Fruit fly (Drosophila melanogaster) whole organism, embryonic: ENCODE data around the gene Sec15.

ENCODE experiments used
- Antp ChIP-seq: fragments of 200-800 bp; sonication (Bioruptor generic); optimal IDR thresholded peaks from 3 replicates; lab custom pipeline; 2016; ENCODE audit warnings: missing biosample characterization, missing genetic modification characterization
- Atf6 ChIP-seq: fragments of 200-800 bp; sonication (Bioruptor generic); IDR thresholded peaks from 2 replicates; pipeline ENCODE4 v1.3.6; 2022; ENCODE audit warnings: missing biosample characterization, missing genetic modification characterization
- B-H2 ChIP-seq: fragments of 200-800 bp; sonication (Bioruptor generic); optimal IDR thresholded peaks from 2 replicates; lab custom pipeline; 2018; ENCODE audit warnings: missing biosample characterization, mild to moderate bottlenecking, missing genetic modification characterization
- Bdp1 ChIP-seq: fragments of 200-800 bp; sonication (Bioruptor generic); optimal IDR thresholded peaks from 3 replicates; lab custom pipeline; 2016; ENCODE audit warnings: missing biosample characterization, missing genetic modification characterization
- CG10209 ChIP-seq: fragments of 200-800 bp; sonication (Bioruptor generic); optimal IDR thresholded peaks from 3 replicates; lab custom pipeline; 2017; ENCODE audit warnings: missing biosample characterization, mild to moderate bottlenecking, missing genetic modification characterization, missing genetic modification reagents
- CG1024 ChIP-seq: fragments of 200-800 bp; sonication (Bioruptor generic); IDR thresholded peaks from 2 replicates; pipeline ENCODE4 v1.3.6; 2022; ENCODE audit warnings: missing biosample characterization, missing genetic modification characterization
- CG10321 ChIP-seq: fragments of 200-800 bp; sonication (Bioruptor generic); IDR thresholded peaks from 2 replicates; pipeline ENCODE4 v1.3.6; 2022; ENCODE audit warnings: missing biosample characterization, missing genetic modification characterization
- CG10431 ChIP-seq: fragments of 200-800 bp; sonication (Bioruptor generic); optimal IDR thresholded peaks from 3 replicates; lab custom pipeline; 2018; ENCODE audit warnings: missing biosample characterization, mild to moderate bottlenecking, missing genetic modification characterization
- CG11093 ChIP-seq: fragments of 200-800 bp; sonication (Bioruptor generic); IDR thresholded peaks from 3 replicates; pipeline ENCODE4 v1.3.6; 2022; ENCODE audit warnings: missing biosample characterization, missing genetic modification characterization
- CG15479 ChIP-seq: fragments of 200-800 bp; sonication (Bioruptor generic); optimal IDR thresholded peaks from 3 replicates; lab custom pipeline; 2019; ENCODE audit warnings: missing biosample characterization, mild to moderate bottlenecking, missing genetic modification characterization, moderate library complexity
- CG2678 ChIP-seq: fragments of 200-800 bp; sonication (Bioruptor generic); optimal IDR thresholded peaks from 3 replicates; lab custom pipeline; 2019; ENCODE audit warnings: missing biosample characterization, mild to moderate bottlenecking, missing genetic modification characterization, moderate library complexity
- CG33213 ChIP-seq: fragments of 200-800 bp; sonication (Bioruptor generic); optimal IDR thresholded peaks from 3 replicates; lab custom pipeline; 2016; ENCODE audit warnings: missing biosample characterization, missing genetic modification characterization
- CG34376 ChIP-seq: fragments of 200-800 bp; sonication (Bioruptor generic); optimal IDR thresholded peaks from 2 replicates; lab custom pipeline; 2018; ENCODE audit warnings: missing biosample characterization, mild to moderate bottlenecking, missing genetic modification characterization
- CG4282 ChIP-seq: fragments of 200-800 bp; sonication (Bioruptor generic); optimal IDR thresholded peaks from 2 replicates; lab custom pipeline; 2016; ENCODE audit warnings: missing biosample characterization, missing genetic modification characterization
- CG4328 ChIP-seq: fragments of 200-800 bp; sonication (Bioruptor generic); optimal IDR thresholded peaks from 3 replicates; lab custom pipeline; 2017; ENCODE audit warnings: missing biosample characterization, missing genetic modification reagents, missing genetic modification characterization
- CG9727 ChIP-seq: fragments of 200-800 bp; sonication (Bioruptor generic); optimal IDR thresholded peaks from 3 replicates; lab custom pipeline; 2017; ENCODE audit warnings: missing biosample characterization, mild to moderate bottlenecking, missing genetic modification characterization
- CG9797 ChIP-seq: fragments of 200-800 bp; sonication (Bioruptor generic); optimal IDR thresholded peaks from 3 replicates; lab custom pipeline; 2018; ENCODE audit warnings: missing biosample characterization, mild to moderate bottlenecking, missing genetic modification characterization
- CkIIα-i1 ChIP-seq: fragments of 200-800 bp; sonication (Bioruptor generic); IDR thresholded peaks from 2 replicates; pipeline ENCODE4 v1.3.6; 2022; ENCODE audit warnings: missing biosample characterization, missing genetic modification characterization
- E2f2 ChIP-seq: fragments of 200-800 bp; sonication (Bioruptor generic); IDR thresholded peaks from 2 replicates; pipeline ENCODE4 v1.3.6; 2022; ENCODE audit warnings: missing biosample characterization, missing genetic modification characterization
- Eip74EF ChIP-seq, 2 experiments: fragments of 200-800 bp in 1 of 2; fragments of >200 bp in 1 of 2; sonication (Bioruptor generic) in 1 of 2; optimal IDR thresholded peaks; 2 replicates each; lab custom pipeline; 2017 to 2019; ENCODE audit warnings: missing biosample characterization in 2 of 2, missing genetic modification characterization in 2 of 2, mild to moderate bottlenecking in 1 of 2, moderate library complexity in 1 of 2
- Ets97D ChIP-seq: fragments of 200-800 bp; sonication (Bioruptor generic); optimal IDR thresholded peaks from 3 replicates; lab custom pipeline; 2016; ENCODE audit warnings: missing biosample characterization, missing genetic modification characterization
- HLH4C ChIP-seq: fragments of 200-800 bp; sonication (Bioruptor generic); IDR thresholded peaks from 3 replicates; pipeline ENCODE4 v1.3.6; 2022; ENCODE audit warnings: missing biosample characterization, missing genetic modification characterization; ENCODE audit not compliant: partially characterized antibody
- Hmx ChIP-seq: fragments of 200-800 bp; sonication (Bioruptor generic); optimal IDR thresholded peaks from 2 replicates; lab custom pipeline; 2016; ENCODE audit warnings: missing biosample characterization, missing genetic modification characterization
- Hsf ChIP-seq: fragments of 200-800 bp; sonication (Bioruptor generic); optimal IDR thresholded peaks from 3 replicates; lab custom pipeline; 2016; ENCODE audit warnings: missing biosample characterization, missing genetic modification characterization
- MBD-R2 ChIP-seq: fragments of 200-800 bp; sonication (Bioruptor generic); IDR thresholded peaks from 2 replicates; pipeline ENCODE4 v1.3.6; 2022; ENCODE audit warnings: missing biosample characterization, missing genetic modification characterization
- MTF-1 ChIP-seq: fragments of 200-800 bp; sonication (Bioruptor generic); optimal IDR thresholded peaks from 2 replicates; lab custom pipeline; 2018; ENCODE audit warnings: missing biosample characterization, mild to moderate bottlenecking, missing genetic modification characterization, borderline replicate concordance
- Meics ChIP-seq: fragments of 200-800 bp; sonication (Bioruptor generic); optimal IDR thresholded peaks from 2 replicates; lab custom pipeline; 2017; ENCODE audit warnings: missing biosample characterization, mild to moderate bottlenecking, missing genetic modification characterization
- Oaz ChIP-seq: fragments of 200-800 bp; sonication (Bioruptor generic); IDR thresholded peaks from 2 replicates; pipeline ENCODE4 v1.3.6; 2022; ENCODE audit warnings: missing biosample characterization, missing genetic modification characterization
- Pdp1 ChIP-seq, 2 experiments: fragments of 200-800 bp; sonication (Bioruptor generic); optimal IDR thresholded peaks; 3 replicates each; lab custom pipeline; 2016; ENCODE audit warnings: missing biosample characterization in 2 of 2, missing genetic modification characterization in 2 of 2, mild to moderate bottlenecking in 1 of 2, moderate library complexity in 1 of 2
- Xrp1 ChIP-seq: fragments of 200-800 bp; sonication (Bioruptor generic); IDR thresholded peaks from 2 replicates; pipeline ENCODE4 v1.3.6; 2022; ENCODE audit warnings: missing biosample characterization, missing genetic modification characterization
- ab ChIP-seq: fragments of 200-800 bp; sonication (Bioruptor generic); optimal IDR thresholded peaks from 2 replicates; lab custom pipeline; 2016; ENCODE audit warnings: missing biosample characterization, missing genetic modification characterization
- ap ChIP-seq: fragments of 200-800 bp; sonication (Bioruptor generic); IDR thresholded peaks from 2 replicates; pipeline ENCODE4 v1.3.6; 2022; ENCODE audit warnings: missing biosample characterization, missing genetic modification characterization
- bsh ChIP-seq, 2 experiments: fragments of 200-800 bp; sonication (Bioruptor generic); optimal IDR thresholded peaks; 2 replicates each; lab custom pipeline; 2017 to 2018; ENCODE audit warnings: mild to moderate bottlenecking in 2 of 2, missing biosample characterization in 2 of 2, missing genetic modification characterization in 2 of 2, moderate library complexity in 1 of 2
- cg ChIP-seq: fragments of 200-800 bp; sonication (Bioruptor generic); optimal IDR thresholded peaks from 3 replicates; lab custom pipeline; 2019; ENCODE audit warnings: missing biosample characterization, mild to moderate bottlenecking, missing genetic modification characterization, moderate library complexity
- corto ChIP-seq: fragments of 200-800 bp; sonication (Bioruptor generic); optimal IDR thresholded peaks from 2 replicates; lab custom pipeline; 2016; ENCODE audit warnings: missing biosample characterization, mild to moderate bottlenecking, missing genetic modification characterization, moderate library complexity
- crc ChIP-seq: fragments of 200-800 bp; sonication (Bioruptor generic); optimal IDR thresholded peaks from 2 replicates; lab custom pipeline; 2016; ENCODE audit warnings: missing biosample characterization, missing genetic modification characterization
- crp ChIP-seq, 2 experiments: fragments of 200-800 bp; sonication (Bioruptor generic); optimal IDR thresholded peaks; 2 replicates in 1 of 2; 3 replicates in 1 of 2; lab custom pipeline; 2017; ENCODE audit warnings: missing biosample characterization in 2 of 2, missing genetic modification characterization in 2 of 2, mild to moderate bottlenecking in 1 of 2, moderate library complexity in 1 of 2
- dimm ChIP-seq: fragments of 200-800 bp; sonication (Bioruptor generic); IDR thresholded peaks from 2 replicates; pipeline ENCODE4 v1.3.6; 2022; ENCODE audit warnings: missing biosample characterization, missing genetic modification characterization
- dmrt99B ChIP-seq: fragments of 200-800 bp; sonication (Bioruptor generic); optimal IDR thresholded peaks from 2 replicates; lab custom pipeline; 2018; ENCODE audit warnings: missing biosample characterization, mild to moderate bottlenecking, missing genetic modification characterization, moderate library complexity
- grn ChIP-seq: fragments of 200-800 bp; sonication (Bioruptor generic); optimal IDR thresholded peaks from 3 replicates; lab custom pipeline; 2017; ENCODE audit warnings: missing biosample characterization, missing genetic modification characterization
- insv ChIP-seq, 2 experiments: fragments of 200-800 bp; sonication (Bioruptor generic); optimal IDR thresholded peaks; 3 replicates each; lab custom pipeline; 2016 to 2018; ENCODE audit warnings: missing biosample characterization in 2 of 2, missing genetic modification characterization in 2 of 2
- jumu ChIP-seq: fragments of 200-800 bp; sonication (Bioruptor generic); optimal IDR thresholded peaks from 3 replicates; lab custom pipeline; 2016; ENCODE audit warnings: missing biosample characterization, missing genetic modification characterization
- pho ChIP-seq: fragments of 200-800 bp; sonication (Bioruptor generic); optimal IDR thresholded peaks from 2 replicates; lab custom pipeline; 2016; ENCODE audit warnings: missing biosample characterization, missing genetic modification characterization
- phol ChIP-seq: fragments of 200-800 bp; sonication (Bioruptor generic); optimal IDR thresholded peaks from 3 replicates; lab custom pipeline; 2018; ENCODE audit warnings: missing biosample characterization, mild to moderate bottlenecking, missing genetic modification characterization, moderate library complexity
- psq ChIP-seq: fragments of 200-800 bp; sonication (Bioruptor generic); optimal IDR thresholded peaks from 2 replicates; lab custom pipeline; 2017; ENCODE audit warnings: missing biosample characterization, missing genetic modification characterization
- pum ChIP-seq: fragments of 200-800 bp; sonication (Bioruptor generic); optimal IDR thresholded peaks from 2 replicates; lab custom pipeline; 2016; ENCODE audit warnings: missing biosample characterization, missing genetic modification characterization
- sens-2 ChIP-seq: fragments of 200-800 bp; sonication (Bioruptor generic); IDR thresholded peaks from 2 replicates; pipeline ENCODE4 v1.3.6; 2022; ENCODE audit warnings: missing biosample characterization, missing genetic modification characterization
- shn ChIP-seq: fragments of 200-800 bp; sonication (Bioruptor generic); optimal IDR thresholded peaks from 3 replicates; lab custom pipeline; 2016; ENCODE audit warnings: missing biosample characterization, missing genetic modification characterization
- vfl ChIP-seq: fragments of 200-800 bp; sonication (Bioruptor generic); optimal IDR thresholded peaks from 2 replicates; lab custom pipeline; 2016; ENCODE audit warnings: missing biosample characterization, missing genetic modification characterization
- wdn ChIP-seq: fragments of 200-800 bp; sonication (Bioruptor generic); IDR thresholded peaks from 2 replicates; pipeline ENCODE4 v1.3.6; 2022; ENCODE audit warnings: missing biosample characterization, missing genetic modification characterization

Sec15 gene

dm6 chr3R:21138220-21138754 is 30.5 kb upstream of the Sec15 start, which contains the start of gene meigo (continued):
- TF ChIP-seq CG10431 (GFP tag; lab: Kevin White, UChicago) (no peak), Eip74EF (GFP tag; optimal IDR thresholded peaks at IDR 0.05; lab: Kevin White, UChicago) (no peak), cg (GFP tag; lab: Kevin White, UChicago) (no peak), ap (GFP tag; lab: Robert Waterston, UW) (no peak), insv (GFP tag; optimal IDR thresholded peaks at IDR 0.05; lab: Kevin White, UChicago) (peak in 1 of 2 experiments; percentile 54), pho (GFP tag; lab: Kevin White, UChicago) (peak; percentile 76), MBD-R2 (GFP tag; lab: Robert Waterston, UW) (peak; percentile 64), corto (GFP tag; lab: Kevin White, UChicago) (no peak), B-H2 (GFP tag; lab: Kevin White, UChicago) (peak; percentile 80), crc (GFP tag; lab: Kevin White, UChicago) (no peak), CG2678 (no peak), CG4328 (GFP tag; lab: Kevin White, UChicago) (peak; percentile 42), crp (GFP tag; optimal IDR thresholded peaks at IDR 0.05; lab: Kevin White, UChicago) (peak in 1 of 2 experiments; percentile 51), E2f2 (peak; percentile 91), grn (GFP tag; lab: Kevin White, UChicago) (peak; percentile 99), Bdp1 (GFP tag; lab: Kevin White, UChicago) (no peak), bsh (GFP tag; optimal IDR thresholded peaks at IDR 0.05; lab: Kevin White, UChicago) (peak in 1 of 2 experiments; percentile 67), pum (GFP tag; lab: Kevin White, UChicago) (peak; percentile 34), CG11093 (GFP tag; lab: Robert Waterston, UW) (peak; percentile 28; the same call in 1 of the 3 replicates), psq (GFP tag; lab: Kevin White, UChicago) (no peak), dimm (no peak), Xrp1 (GFP tag; lab: Robert Waterston, UW) (peak; percentile 78), CG10209 (GFP tag; lab: Kevin White, UChicago) (peak; percentile 46), MTF-1 (GFP tag; lab: Kevin White, UChicago) (no peak), CG1024 (GFP tag; lab: Robert Waterston, UW) (no peak), jumu (GFP tag; lab: Kevin White, UChicago) (peak; percentile 40), CG9727 (GFP tag; lab: Kevin White, UChicago) (peak; percentile 37), CkIIα-i1 (GFP tag; lab: Robert Waterston, UW) (no peak), CG33213 (GFP tag; lab: Kevin White, UChicago) (peak; percentile 18), Oaz (GFP tag; lab: Robert Waterston, UW) (no peak), Hmx (GFP tag; lab: Kevin White, UChicago) (no peak), Meics (GFP tag; lab: Kevin White, UChicago) (peak; percentile 57), Pdp1 (GFP tag; optimal IDR thresholded peaks at IDR 0.05; lab: Kevin White, UChicago) (peak in 1 of 2 experiments; percentile 65), HLH4C (no peak), Hsf (GFP tag; lab: Kevin White, UChicago) (peak; percentile 71), CG10321 (GFP tag; lab: Robert Waterston, UW) (no peak), shn (GFP tag; lab: Kevin White, UChicago) (peak; percentile 6), ab (no peak), wdn (GFP tag; lab: Robert Waterston, UW) (no peak), CG15479 (GFP tag; lab: Kevin White, UChicago) (no peak), sens-2 (GFP tag; lab: Robert Waterston, UW) (0 out of 2 replicates have a peak, but pooled peaks have one; percentile 33), dmrt99B (tag; lab: Kevin White, UChicago) (no peak), CG4282 (GFP tag; lab: Kevin White, UChicago) (no peak), CG9797 (peak; percentile 91), Antp (GFP tag; lab: Kevin White, UChicago) (peak; percentile 17), vfl (peak; percentile 66), CG34376 (GFP tag; lab: Kevin White, UChicago) (peak; percentile 48), Atf6 (no peak), Ets97D (peak; percentile 53), phol (tag; lab: Kevin White, UChicago) (peak; percentile 81)
